Worm (Caenorhabditis elegans): ENCODE results near the gene srg-48.
A peak's percentile ranks its signal among the peaks of the same experiment; 100 is the strongest.

srg-48 gene

DNA sequence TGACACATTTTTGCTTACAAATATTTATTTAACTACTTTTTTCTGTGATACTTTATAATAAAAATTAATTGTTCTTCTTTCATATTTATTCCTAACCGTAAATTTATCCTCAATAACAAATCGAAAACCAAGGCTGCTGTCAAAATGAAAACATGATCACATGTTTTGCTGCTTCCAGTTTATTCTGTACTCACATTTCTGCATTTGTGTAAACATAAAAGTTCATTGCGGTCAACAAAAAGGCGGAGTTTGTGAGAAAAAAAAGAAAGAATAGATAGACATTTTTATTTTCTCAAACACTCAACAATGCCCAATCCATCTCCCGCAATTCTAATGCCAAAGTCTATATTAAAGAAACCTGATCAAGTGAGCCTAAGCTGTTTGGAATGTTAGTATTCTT is 36.4 kb upstream of the srg-48 start, which contains the start of gene C06G3.3:
Gene C06G3.3, plus strand, starts transcription at position 301 of the 400 bp plus-strand sequence.
- TF ChIP-seq mxl-3 (GFP tag; optimal IDR thresholded peaks at IDR 0.05): no peak
- TF ChIP-seq aha-1 (tag): peak; percentile 46
- no peak for TF ChIP-seq arid-1 (GFP tag; conservative IDR thresholded peaks at IDR 0.05)

DNA sequence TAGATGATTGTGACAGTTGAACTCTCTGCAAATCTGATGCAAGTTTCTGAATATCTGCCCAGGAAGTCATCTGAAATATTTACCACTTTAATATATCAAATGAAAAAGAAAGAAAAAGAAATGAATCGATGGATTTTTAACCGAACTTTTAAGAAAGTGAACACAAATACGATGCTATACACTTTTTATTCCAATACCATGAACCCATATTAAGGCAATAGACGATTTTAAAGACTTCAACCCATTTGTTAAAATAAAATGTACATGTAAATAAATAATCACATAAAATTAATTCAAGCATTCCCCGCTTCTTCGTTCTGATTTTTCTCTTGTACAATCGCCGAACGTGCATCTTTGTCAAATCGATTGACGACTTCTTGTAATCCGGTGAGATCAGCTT is 35.4 kb upstream of the srg-48 start, which contains the start of gene ufl-1:
Gene ufl-1, minus strand, starts transcription at position 70 of the 400 bp plus-strand sequence.
- no peak for TF ChIP-seq ceh-28 (tag; optimal IDR thresholded peaks at IDR 0.05)
- TF ChIP-seq attf-4 (tag; optimal IDR thresholded peaks at IDR 0.05): no peak
- peak in 1 of 2 experiments; percentile 86 for TF ChIP-seq unc-62 (GFP tag; optimal IDR thresholded peaks at IDR 0.05 in 1 of 2)
- TF ChIP-seq unc-62 (tag; optimal IDR thresholded peaks at IDR 0.05): no peak
- TF ChIP-seq ceh-32 (tag; optimal IDR thresholded peaks at IDR 0.05; ENCODE audit: poor library complexity): no peak
- no peak for TF ChIP-seq lin-15B (tag; optimal IDR thresholded peaks at IDR 0.05)
- TF ChIP-seq nhr-41 (GFP tag; IDR thresholded peaks at IDR 0.05): no peak

DNA sequence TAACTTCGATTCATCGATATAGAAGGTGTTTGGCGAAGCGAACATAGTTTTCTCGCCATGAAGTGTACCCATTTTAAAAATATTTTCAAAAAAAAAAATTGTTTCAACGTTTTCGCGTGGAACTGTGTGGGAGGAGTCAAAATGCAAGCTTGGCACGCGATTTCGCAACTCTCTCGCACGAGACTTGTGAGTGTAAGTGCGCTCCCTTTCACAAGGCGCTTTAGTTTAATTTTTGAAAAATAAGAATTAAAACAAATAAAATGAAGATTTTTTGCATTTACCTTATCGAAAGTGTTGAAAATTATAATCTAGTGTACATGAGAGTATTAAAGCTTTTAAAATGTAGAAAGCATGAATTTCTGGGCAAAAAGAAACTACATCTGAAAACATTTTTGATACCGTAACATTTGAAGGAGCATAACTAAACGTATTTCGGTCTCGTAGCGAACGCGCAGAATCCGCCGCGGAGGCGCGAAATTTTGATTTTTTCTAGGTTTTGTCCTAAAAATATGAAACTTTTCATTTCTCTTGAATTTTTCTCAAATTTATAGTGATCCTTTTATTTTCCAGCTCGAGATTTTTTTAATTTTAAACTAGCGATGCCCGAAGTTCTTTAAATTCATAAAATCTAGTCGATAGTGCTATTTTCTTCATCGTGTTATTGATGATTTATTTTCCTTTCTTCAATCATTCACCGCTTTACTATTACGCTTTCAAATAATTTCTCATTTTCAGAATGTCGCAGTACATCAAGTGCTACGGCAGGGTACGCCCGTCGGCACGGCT is 32.5 kb upstream of the srg-48 start, which contains the start of the genes cogc-2 and klp-18:
Gene cogc-2, minus strand, starts transcription at position 105 of the 786 bp plus-strand sequence.
Gene klp-18, plus strand, starts transcription at position 736 of the 786 bp plus-strand sequence.
- TF ChIP-seq F49E8.2 (tag; optimal IDR thresholded peaks at IDR 0.05; ENCODE audit: borderline replicate concordance) (peak; percentile 96), arid-1 (GFP tag; conservative IDR thresholded peaks at IDR 0.05) (0 out of 2 replicates have a peak, but pooled peaks have one; percentile 8), hlh-30 (tag; optimal IDR thresholded peaks at IDR 0.05; ENCODE audit: insufficient read depth) (peak; percentile 91), mxl-2 (GFP tag; conservative IDR thresholded peaks at IDR 0.05) (no peak), nhr-6 (tag; optimal IDR thresholded peaks at IDR 0.05) (peak; percentile 86), unc-130 (GFP tag; optimal IDR thresholded peaks at IDR 0.05) (peak; percentile 91), daf-16 (GFP tag; optimal IDR thresholded peaks at IDR 0.05) (no peak), daf-16 (tag; optimal IDR thresholded peaks at IDR 0.05) (peak; percentile 58), tag-97 (GFP tag; IDR thresholded peaks at IDR 0.05) (no peak), Y48G9A.11 (GFP tag; IDR thresholded peaks at IDR 0.05) (peak; percentile 69; the same call in 1 of the 2 replicates), hif-1 (tag; optimal IDR thresholded peaks at IDR 0.05) (peak in 1 of 2 experiments; percentile 53), mxl-3 (GFP tag; optimal IDR thresholded peaks at IDR 0.05) (peak; percentile 30), lin-29 (GFP tag; IDR thresholded peaks at IDR 0.05) (no peak), lin-38 (GFP tag; IDR thresholded peaks at IDR 0.05) (peak; percentile 94), rbr-2 (tag; optimal IDR thresholded peaks at IDR 0.05) (peak; percentile 57), ZK337.2 (GFP tag; IDR thresholded peaks at IDR 0.05) (no peak), mes-2 (tag; optimal IDR thresholded peaks at IDR 0.05; ENCODE audit: poor library complexity, severe bottlenecking) (peak; percentile 93), lsy-2 (tag; optimal IDR thresholded peaks at IDR 0.05) (peak; percentile 36 to 87), nhr-48 (tag; optimal IDR thresholded peaks at IDR 0.05) (peak; percentile 39), mep-1 (tag; optimal IDR thresholded peaks at IDR 0.05) (peak; percentile 83), pha-4 (GFP tag; IDR thresholded peaks at IDR 0.05) (peak; percentile 59; the same call in 1 of the 2 replicates), pha-4 (tag; optimal IDR thresholded peaks at IDR 0.05) (peak; percentile 50), hlh-11 (tag; optimal IDR thresholded peaks at IDR 0.05) (peak; percentile 71), lin-15B (tag; optimal IDR thresholded peaks at IDR 0.05) (peak; percentile 35), nhr-25 (tag; optimal IDR thresholded peaks at IDR 0.05; ENCODE audit: borderline replicate concordance, insufficient read depth) (peak; percentile 64), spr-1 (tag; optimal IDR thresholded peaks at IDR 0.05) (peak; percentile 62), snpc-1.2 (GFP tag; IDR thresholded peaks at IDR 0.05) (peak; percentile 95), unc-39 (tag; optimal IDR thresholded peaks at IDR 0.05) (no peak), nhr-102 (tag; optimal IDR thresholded peaks at IDR 0.05) (peak; percentile 57), nhr-28 (tag; optimal IDR thresholded peaks at IDR 0.05) (peak; percentile 60), duxl-1 (tag; optimal IDR thresholded peaks at IDR 0.05; ENCODE audit: poor library complexity) (peak; percentile 66), T20F7.1 (GFP tag; optimal IDR thresholded peaks at IDR 0.05) (peak; percentile 72), dve-1 (tag; optimal IDR thresholded peaks at IDR 0.05; ENCODE audit: insufficient read depth) (peak; percentile 85), lin-13 (GFP tag; optimal IDR thresholded peaks at IDR 0.05) (peak; percentile 75), daf-12 (tag; optimal IDR thresholded peaks at IDR 0.05) (no peak), egl-43 (GFP tag; IDR thresholded peaks at IDR 0.05) (no peak), egl-27 (tag; optimal IDR thresholded peaks at IDR 0.05) (no peak)

All from whole organism, L4 larva.